Fruit fly (Drosophila melanogaster) whole organism, wandering third instar larva: ENCODE data around the gene CG15414.

Experiments used
- Hr78 ChIP-seq: fragments of >200 bp; optimal IDR thresholded peaks from 2 replicates; lab custom pipeline; 2017; ENCODE audit warnings: missing biosample characterization, missing genetic modification characterization
- Myc ChIP-seq: fragments of >200 bp; optimal IDR thresholded peaks from 2 replicates; lab custom pipeline; 2017
- dsf ChIP-seq: sonication (Bioruptor generic); optimal IDR thresholded peaks from 2 replicates; lab custom pipeline; 2016; ENCODE audit warnings: missing biosample characterization, missing genetic modification characterization, borderline replicate concordance
- ey ChIP-seq: fragments of 200-800 bp; sonication (Bioruptor generic); optimal IDR thresholded peaks from 2 replicates; lab custom pipeline; 2016; ENCODE audit warnings: missing biosample characterization, missing genetic modification characterization
- lola ChIP-seq: fragments of >200 bp; optimal IDR thresholded peaks from 2 replicates; lab custom pipeline; 2017; ENCODE audit warnings: missing biosample characterization, missing genetic modification characterization
- pan ChIP-seq: fragments of >200 bp; optimal IDR thresholded peaks from 2 replicates; lab custom pipeline; 2017
- psq ChIP-seq: fragments of 200-800 bp; sonication (Bioruptor generic); optimal IDR thresholded peaks from 3 replicates; lab custom pipeline; 2017; ENCODE audit warnings: missing biosample characterization, mild to moderate bottlenecking, missing genetic modification characterization, moderate library complexity
- sage ChIP-seq: fragments of 200-800 bp; sonication (Bioruptor generic); optimal IDR thresholded peaks from 2 replicates; lab custom pipeline; 2016; ENCODE audit warnings: missing biosample characterization, mild to moderate bottlenecking, missing genetic modification characterization

- TF ChIP-seq Hr78 (GFP tag; lab: Kevin White, UChicago) = no peak
- no peak for TF ChIP-seq dsf
- TF ChIP-seq psq (GFP tag; lab: Kevin White, UChicago) = no peak
- no peak for TF ChIP-seq pan
- no peak for TF ChIP-seq sage (GFP tag; lab: Kevin White, UChicago)
- no peak for TF ChIP-seq lola (GFP tag; lab: Kevin White, UChicago)
- TF ChIP-seq ey (GFP tag; lab: Kevin White, UChicago) = no peak
- no peak for TF ChIP-seq Myc
Observed at dm6 chr2L:3495465-3495864, 4.6 kb upstream of the CG15414 start.
